Fruit fly (Drosophila melanogaster): Measurements from ENCODE around the gene CG7083.

Gene CG7083

DNA sequence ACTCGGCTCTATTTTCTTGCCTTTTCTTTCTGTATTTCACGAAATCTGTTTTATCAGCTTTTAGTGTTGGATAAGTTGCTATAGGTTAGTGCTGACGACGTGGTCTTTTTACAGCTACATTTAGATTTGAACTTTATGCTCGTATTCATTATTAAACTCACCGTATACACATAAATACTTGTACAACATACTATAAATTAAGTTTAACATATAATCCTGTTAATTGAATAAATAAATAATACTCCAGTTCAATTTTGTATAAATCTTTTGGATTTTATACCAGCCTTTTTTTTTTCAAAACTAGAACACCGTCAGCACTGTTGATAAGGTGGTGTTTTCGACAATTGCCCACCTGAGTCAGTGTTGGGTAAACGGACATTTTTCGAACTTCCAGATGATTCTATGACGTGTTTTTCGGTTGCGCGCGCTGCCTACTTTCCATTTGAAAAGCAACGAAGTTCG is 31.7 kb upstream of the CG7083 start, which contains the start of gene BI-1 (continued):
- peak; percentile 88 for TF ChIP-seq sug (tag; optimal IDR thresholded peaks at IDR 0.05)
- TF ChIP-seq bsh (GFP tag; optimal IDR thresholded peaks at IDR 0.05) = peak in 1 of 2 experiments; percentile 50
- TF ChIP-seq Spps (tag; optimal IDR thresholded peaks at IDR 0.05) = no peak
- no peak for TF ChIP-seq Hand (GFP tag; optimal IDR thresholded peaks at IDR 0.05)
- no peak for TF ChIP-seq CG1529 (GFP tag; optimal IDR thresholded peaks at IDR 0.05)
- peak; percentile 73 for TF ChIP-seq CG15514 (GFP tag; optimal IDR thresholded peaks at IDR 0.05)
- peak; percentile 83 for TF ChIP-seq CG10147 (GFP tag; optimal IDR thresholded peaks at IDR 0.05)
- peak; percentile 9 for TF ChIP-seq Ets97D (GFP tag; optimal IDR thresholded peaks at IDR 0.05)
- TF ChIP-seq B-H1 (GFP tag; IDR thresholded peaks at IDR 0.05) = no peak
- TF ChIP-seq CG8765 (GFP tag; IDR thresholded peaks at IDR 0.05) = no peak
- TF ChIP-seq CG10462 (GFP tag; optimal IDR thresholded peaks at IDR 0.05) = no peak
- TF ChIP-seq CG2889 (GFP tag; IDR thresholded peaks at IDR 0.05) = no peak
- TF ChIP-seq Hr51 (GFP tag; optimal IDR thresholded peaks at IDR 0.05) = peak in 1 of 2 experiments; percentile 5
- peak; percentile 61 for TF ChIP-seq twi (tag; optimal IDR thresholded peaks at IDR 0.05)
- TF ChIP-seq CG1024 (GFP tag; IDR thresholded peaks at IDR 0.05) = no peak
- TF ChIP-seq CG10565 (GFP tag; optimal IDR thresholded peaks at IDR 0.05) = no peak
- no peak for TF ChIP-seq Lpt (GFP tag; optimal IDR thresholded peaks at IDR 0.05)
- TF ChIP-seq Dip3 (GFP tag; optimal IDR thresholded peaks at IDR 0.05) = peak; percentile 32
- TF ChIP-seq CG1602 (GFP tag; optimal IDR thresholded peaks at IDR 0.05) = peak; percentile 43
- 0 out of 3 replicates have a peak, but pooled peaks have one; percentile 17 for TF ChIP-seq ci (GFP tag; IDR thresholded peaks at IDR 0.05)
- TF ChIP-seq CG10209 (GFP tag; optimal IDR thresholded peaks at IDR 0.05) = peak; percentile 54
- peak; percentile 70 for TF ChIP-seq nerfin-1 (tag; optimal IDR thresholded peaks at IDR 0.05)
- no peak for TF ChIP-seq Vsx1 (GFP tag; optimal IDR thresholded peaks at IDR 0.05)
- TF ChIP-seq gem (tag; optimal IDR thresholded peaks at IDR 0.05) = peak; percentile 75
- no peak for TF ChIP-seq NFAT (GFP tag; IDR thresholded peaks at IDR 0.05)
- no peak for TF ChIP-seq CG8089 (GFP tag; optimal IDR thresholded peaks at IDR 0.05)
- TF ChIP-seq bab2 (GFP tag; optimal IDR thresholded peaks at IDR 0.05) = peak; percentile 27
- TF ChIP-seq D19B (GFP tag; optimal IDR thresholded peaks at IDR 0.05) = peak; percentile 58
- peak; percentile 66 for TF ChIP-seq Med (GFP tag)
- 0 out of 2 replicates have a peak, but pooled peaks have one; percentile 3 for TF ChIP-seq Rx (GFP tag; IDR thresholded peaks at IDR 0.05)
- no peak for TF ChIP-seq Usf (GFP tag; optimal IDR thresholded peaks at IDR 0.05)
- TF ChIP-seq tgo (GFP tag; IDR thresholded peaks at IDR 0.05) = peak; percentile 45; the same call in 2 of the 3 replicates
- no peak for TF ChIP-seq CG10321 (GFP tag; IDR thresholded peaks at IDR 0.05)
- TF ChIP-seq CG6272 (GFP tag; IDR thresholded peaks at IDR 0.05) = 0 out of 2 replicates have a peak, but pooled peaks have one; percentile 16
- no peak for TF ChIP-seq CG11696 (GFP tag; IDR thresholded peaks at IDR 0.05)
- TF ChIP-seq Trl (optimal IDR thresholded peaks at IDR 0.05) = no peak
- TF ChIP-seq Trl (GFP tag; optimal IDR thresholded peaks at IDR 0.05) = peak; percentile 63
- peak; percentile 19 for TF ChIP-seq cato (GFP tag; optimal IDR thresholded peaks at IDR 0.05; ENCODE audit: borderline replicate concordance)
- TF ChIP-seq knrl (GFP tag; IDR thresholded peaks at IDR 0.05; ENCODE audit: partially characterized antibody) = 0 out of 3 replicates have a peak, but pooled peaks have one; percentile 23
- no peak for TF ChIP-seq CG15011 (GFP tag; optimal IDR thresholded peaks at IDR 0.05)
- TF ChIP-seq CG32772 (GFP tag; IDR thresholded peaks at IDR 0.05) = peak; percentile 24; the same call in 1 of the 2 replicates
- TF ChIP-seq sd (tag; optimal IDR thresholded peaks at IDR 0.05) = no peak
- TF ChIP-seq tna (GFP tag; IDR thresholded peaks at IDR 0.05; ENCODE audit: partially characterized antibody) = no peak
- TF ChIP-seq CG9437 (GFP tag; optimal IDR thresholded peaks at IDR 0.05) = peak; percentile 65
- peak; percentile 78 for TF ChIP-seq zfh2 (GFP tag; optimal IDR thresholded peaks at IDR 0.05)
- peak; percentile 81 for TF ChIP-seq phol (tag; optimal IDR thresholded peaks at IDR 0.05)
- no peak for TF ChIP-seq danr (GFP tag; IDR thresholded peaks at IDR 0.05)
- no peak for TF ChIP-seq CG8359 (GFP tag; optimal IDR thresholded peaks at IDR 0.05; ENCODE audit: borderline replicate concordance)
- peak; percentile 30 for TF ChIP-seq Hmx (GFP tag; optimal IDR thresholded peaks at IDR 0.05)
- TF ChIP-seq CG34376 (GFP tag; optimal IDR thresholded peaks at IDR 0.05) = peak; percentile 82
- no peak for TF ChIP-seq CG11093 (GFP tag; IDR thresholded peaks at IDR 0.05)

Measured in whole organism, embryonic.